Fruit fly (Drosophila melanogaster) ovary, adult (tissue): ENCODE measurements around the gene Cfp1.

Source experiments
- CG17801 ChIP-seq: fragments of 200-800 bp; optimal IDR thresholded peaks from 2 replicates; lab custom pipeline; 2019; ENCODE audit warnings: missing biosample characterization, mild to moderate bottlenecking, missing genetic modification characterization, moderate library complexity; ENCODE audit not compliant: partially characterized antibody

The Cfp1 gene

DNA sequence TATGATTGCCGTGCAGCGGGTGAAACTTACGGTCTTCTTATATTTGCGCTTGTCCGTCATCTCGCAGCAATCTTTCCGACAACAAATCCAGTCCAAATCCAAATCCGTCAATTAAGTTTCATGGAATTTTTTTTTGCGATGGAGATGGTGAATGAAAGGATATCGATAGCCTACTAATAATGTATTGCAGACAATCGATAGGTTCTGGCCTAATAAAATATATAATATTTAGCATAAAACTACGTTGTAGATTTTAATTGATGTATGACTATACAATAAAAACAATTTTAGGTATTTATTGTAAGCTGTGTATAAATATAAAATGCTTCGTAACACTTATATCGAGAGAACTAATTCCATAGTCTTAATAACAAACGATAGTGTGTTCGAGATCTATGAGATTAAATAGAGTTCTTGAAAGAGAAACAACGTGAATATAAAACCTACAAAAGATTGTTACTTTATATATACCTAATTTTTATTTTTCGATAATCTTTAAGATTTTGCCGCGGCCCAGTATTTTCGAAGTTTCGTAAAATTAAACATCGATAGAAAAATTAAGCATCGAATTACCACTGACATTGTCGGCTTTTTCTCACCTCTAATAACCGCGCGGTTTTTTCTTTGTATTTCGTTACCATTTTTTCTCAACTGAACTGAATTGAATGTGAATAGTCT lies at the start of gene Cfp1, which contains the start of gene Aladin:
TSS of gene Cfp1 (minus strand) at position 131 of the 678 bp plus-strand sequence.
TSS of gene Aladin (plus strand) at position 584 of the 678 bp plus-strand sequence.
- no peak for TF ChIP-seq CG17801

DNA sequence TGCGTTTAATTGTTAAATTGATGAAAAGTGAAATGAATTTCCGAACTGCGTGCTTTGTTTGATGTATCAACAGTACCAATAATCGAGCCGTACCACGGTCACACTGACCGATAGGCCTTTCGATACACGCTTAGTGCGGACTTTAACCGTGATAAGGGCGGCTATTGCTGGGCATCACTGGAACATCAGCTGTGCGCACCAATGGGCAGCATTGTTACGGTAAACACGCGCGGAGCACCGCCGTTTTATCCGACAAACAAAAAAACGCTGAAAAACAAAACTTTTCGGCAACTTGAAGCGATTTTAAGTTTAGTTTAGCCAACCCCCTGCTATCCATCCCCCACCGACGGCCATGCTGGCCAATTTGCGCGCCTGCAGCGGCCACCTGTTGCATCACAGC lies 46.4 kb upstream of the Cfp1 start, which contains the start of the genes c12.1 and c12.2:
TSS of gene c12.1 (minus strand) at position 84 of the 400 bp plus-strand sequence.
TSS of gene c12.2 (plus strand) at position 220 of the 400 bp plus-strand sequence.
- no peak for TF ChIP-seq CG17801

- no peak for TF ChIP-seq CG17801
Measured at dm6 chrX:9317100-9317499, 44.3 kb upstream of the Cfp1 start.

DNA sequence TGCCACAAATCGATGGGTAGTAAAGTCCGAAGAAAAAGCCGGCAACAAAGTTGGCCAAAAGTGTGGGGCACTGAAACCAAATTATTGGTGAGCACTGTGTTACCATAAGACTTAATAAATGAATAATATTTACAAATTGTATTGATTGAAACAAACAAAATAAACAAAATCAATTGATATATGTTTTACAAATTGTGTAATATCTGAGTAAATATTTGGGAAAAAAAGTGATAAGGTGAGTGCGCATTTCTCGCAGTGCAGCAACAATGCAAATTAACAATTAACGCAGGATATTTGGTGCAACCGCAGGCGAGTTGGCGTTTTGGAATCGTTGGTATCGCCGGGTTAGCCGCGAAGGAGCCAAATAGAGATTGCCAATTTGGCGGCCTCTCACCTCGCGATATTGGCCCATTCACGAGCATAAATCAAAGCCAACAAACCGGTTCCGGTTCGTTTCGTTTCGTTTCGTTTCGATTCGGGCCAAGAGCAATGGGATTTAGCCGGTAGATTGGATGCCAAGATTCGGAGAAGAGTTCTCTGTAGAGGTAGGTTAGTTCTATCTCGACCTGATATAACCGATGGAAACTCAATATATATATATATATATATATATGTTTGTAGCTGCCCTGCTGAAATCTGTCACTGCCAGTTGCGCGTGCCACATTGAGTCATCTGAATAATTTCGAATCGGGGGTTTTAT lies 37.3 kb upstream of the Cfp1 start:
- no peak for TF ChIP-seq CG17801

DNA sequence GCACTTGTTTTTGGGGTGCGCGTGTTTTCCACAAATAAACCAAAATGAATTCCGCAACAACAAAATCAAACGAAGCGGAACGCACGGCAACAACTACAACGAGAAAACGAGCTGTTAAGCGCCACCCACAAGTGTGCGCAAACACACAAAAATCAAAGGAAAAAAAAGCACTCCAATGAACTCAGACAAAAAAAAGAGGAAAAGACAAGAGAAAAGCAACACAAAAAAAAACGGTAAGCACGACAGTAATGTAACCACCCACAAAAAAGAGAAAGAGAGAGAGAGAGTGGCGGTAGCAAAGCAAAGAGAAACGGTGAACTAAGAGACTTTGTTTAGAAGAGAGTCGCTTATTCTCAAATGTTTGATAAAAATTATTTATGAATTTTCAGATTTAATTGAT lies 33.0 kb upstream of the Cfp1 start:
- peak; percentile 78 for TF ChIP-seq CG17801

dm6 chrX:9297661-9298433 lies 25.1 kb upstream of the Cfp1 start:
- no peak for TF ChIP-seq CG17801

DNA sequence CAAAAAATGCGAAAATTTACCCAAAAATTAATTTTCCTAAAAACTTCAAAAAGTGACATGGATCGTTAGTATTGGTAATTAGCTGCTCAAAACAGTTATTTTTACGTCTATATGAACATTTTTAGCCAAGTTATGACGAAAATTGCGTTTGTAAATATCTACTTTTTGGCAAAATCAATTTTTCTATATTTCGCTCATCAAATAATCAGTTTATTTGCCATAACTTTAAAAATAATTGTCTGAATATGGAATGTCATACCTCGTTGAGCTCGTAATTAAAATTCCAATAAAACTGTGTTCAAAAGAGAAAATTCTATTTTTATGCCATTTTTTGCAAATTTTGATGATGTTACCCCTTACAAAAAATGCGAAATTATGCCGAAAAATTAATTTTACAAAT lies 23.8 kb upstream of the Cfp1 start:
- TF ChIP-seq CG17801 = no peak

DNA sequence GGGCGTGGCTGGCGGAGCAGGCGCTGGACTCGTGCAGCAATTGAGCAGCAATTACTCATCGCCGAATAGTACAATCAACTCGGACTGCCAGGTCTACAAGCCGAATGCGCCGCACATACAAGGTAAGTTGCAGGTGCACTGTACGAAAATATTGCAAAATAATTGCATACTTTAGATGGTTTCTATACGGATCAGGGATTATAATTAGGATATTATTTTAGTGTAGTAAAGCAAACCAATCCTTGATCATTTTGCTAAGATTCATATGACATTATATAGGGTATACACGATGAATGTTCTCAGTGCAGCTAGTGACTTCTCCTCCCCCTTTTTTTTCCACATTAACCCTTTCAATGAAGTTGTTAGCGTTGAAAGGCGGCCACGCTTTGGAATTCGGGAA lies 22.8 kb upstream of the Cfp1 start:
- TF ChIP-seq CG17801 = no peak

- no peak for TF ChIP-seq CG17801
Measured at dm6 chrX:9291270-9291669, 18.5 kb upstream of the Cfp1 start.

DNA sequence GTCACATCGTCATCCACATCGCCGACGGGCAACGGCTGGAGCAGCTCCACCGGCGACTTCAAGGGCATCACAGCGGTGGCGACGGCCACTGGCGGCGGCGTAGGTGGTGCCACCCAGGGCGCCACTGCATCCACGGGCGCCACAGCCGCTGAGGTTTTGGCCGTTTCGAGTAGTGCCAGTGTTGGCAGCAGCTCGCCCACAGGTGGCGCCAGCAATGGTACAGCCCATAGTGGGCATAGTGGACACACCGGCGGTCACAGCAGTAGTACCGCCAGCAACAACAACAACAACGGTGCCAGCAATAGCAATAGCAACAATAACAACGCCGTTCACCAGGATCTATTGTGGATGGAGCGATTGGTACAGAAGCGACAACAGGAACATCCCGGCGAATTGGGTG lies 13.6 kb upstream of the Cfp1 start:
- TF ChIP-seq CG17801 = no peak

dm6 chrX:9284024-9284738 lies 11.4 kb upstream of the Cfp1 start, which contains the start of gene lz:
Gene lz, plus strand, starts transcription at chrX:9284649.
- TF ChIP-seq CG17801 = no peak

- peak; percentile 18 for TF ChIP-seq CG17801
Measured at dm6 chrX:9282783-9283289, 10.1 kb upstream of the Cfp1 start, which contains the start of gene c11.1. Gene c11.1, minus strand, starts transcription at chrX:9283117.

dm6 chrX:9281998-9282644 lies 9.4 kb upstream of the Cfp1 start:
- TF ChIP-seq CG17801 = no peak

dm6 chrX:9269825-9270224 lies 2.9 kb downstream of the Cfp1 start, which contains the start of gene CG17440:
Gene CG17440, minus strand, starts transcription at chrX:9269925.
- no peak for TF ChIP-seq CG17801

DNA sequence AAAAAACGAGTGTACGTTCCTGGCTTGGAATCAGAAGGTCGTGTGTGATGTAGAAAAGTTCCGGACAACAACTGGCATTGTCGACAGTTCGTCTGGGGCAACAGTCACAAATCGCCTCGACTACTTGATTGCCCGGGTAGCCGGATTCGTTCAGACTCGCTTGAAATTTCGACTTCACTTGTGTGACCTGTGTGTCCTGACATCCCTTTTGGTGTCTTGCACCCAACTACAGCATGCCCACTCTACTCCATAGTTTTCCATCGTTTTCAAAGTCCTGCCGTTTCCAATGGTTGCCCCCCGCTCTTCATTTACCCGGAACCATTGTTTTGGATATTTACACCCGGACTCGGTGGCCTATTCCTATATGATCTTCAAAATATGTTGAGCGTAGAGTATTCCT lies 5.2 kb downstream of the Cfp1 start, which contains the start of gene Erk7:
TSS of gene Erk7 (minus strand) at position 101 of the 400 bp plus-strand sequence.
- no peak for TF ChIP-seq CG17801
